Fruit fly (Drosophila melanogaster) whole organism, pupa: ENCODE measurements around the gene Snoo.

ENCODE experiments used
- CG13204 ChIP-seq: fragments of 200-800 bp; sonication (Bioruptor generic); optimal IDR thresholded peaks from 2 replicates; lab custom pipeline; 2018; ENCODE audit warnings: missing biosample characterization, mild to moderate bottlenecking, missing genetic modification characterization, moderate library complexity
- Pif1A ChIP-seq: fragments of 200-800 bp; sonication (Bioruptor generic); optimal IDR thresholded peaks from 3 replicates; lab custom pipeline; 2016; ENCODE audit warnings: missing biosample characterization, missing genetic modification characterization

dm6 chr2L:7870212-7870611 is 113.8 kb downstream of the Snoo start:
- TF ChIP-seq Pif1A (GFP tag; lab: Kevin White, UChicago) (no peak), CG13204 (GFP tag; lab: Kevin White, UChicago) (no peak)
